Worm (Caenorhabditis elegans): ENCODE data around the gene T10H10.2.

The T10H10.2 gene

DNA sequence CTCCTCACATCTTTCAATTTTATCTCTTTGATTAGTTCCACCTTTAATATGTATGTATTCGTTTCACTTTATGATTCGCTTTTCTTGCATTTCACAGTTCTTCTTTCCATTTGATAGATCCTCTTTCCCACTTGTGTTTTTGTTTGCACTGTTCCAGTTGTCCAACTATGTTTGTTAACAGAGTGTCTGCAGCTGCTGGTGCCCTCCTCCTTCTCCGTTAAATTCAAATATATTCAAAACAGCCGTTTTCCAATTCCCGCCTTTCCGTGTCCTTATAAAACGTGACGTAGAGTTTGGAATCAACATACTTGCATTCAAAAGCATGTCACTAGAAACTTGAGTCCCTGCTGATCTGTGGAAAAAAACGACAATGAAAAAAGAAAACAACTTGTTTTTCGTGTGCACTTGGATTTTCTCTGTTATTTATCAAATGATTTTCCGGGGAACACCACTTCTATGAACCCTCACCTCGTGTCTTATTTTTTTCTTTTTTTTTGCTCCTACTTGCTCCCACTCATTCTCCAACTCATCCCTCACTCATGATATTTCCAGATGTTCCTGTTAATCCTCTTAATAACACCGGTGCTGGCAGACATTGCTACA is at the start of gene T10H10.2:
T10H10.2 (plus strand) TSS at position 553 of the 603 bp plus-strand sequence.
- TF ChIP-seq fax-1 (tag; optimal IDR thresholded peaks at IDR 0.05) = no peak
- no peak for TF ChIP-seq ceh-34 (tag; optimal IDR thresholded peaks at IDR 0.05)
- no peak for TF ChIP-seq pros-1 (tag; optimal IDR thresholded peaks at IDR 0.05)
- no peak for TF ChIP-seq ceh-31 (tag; optimal IDR thresholded peaks at IDR 0.05)

DNA sequence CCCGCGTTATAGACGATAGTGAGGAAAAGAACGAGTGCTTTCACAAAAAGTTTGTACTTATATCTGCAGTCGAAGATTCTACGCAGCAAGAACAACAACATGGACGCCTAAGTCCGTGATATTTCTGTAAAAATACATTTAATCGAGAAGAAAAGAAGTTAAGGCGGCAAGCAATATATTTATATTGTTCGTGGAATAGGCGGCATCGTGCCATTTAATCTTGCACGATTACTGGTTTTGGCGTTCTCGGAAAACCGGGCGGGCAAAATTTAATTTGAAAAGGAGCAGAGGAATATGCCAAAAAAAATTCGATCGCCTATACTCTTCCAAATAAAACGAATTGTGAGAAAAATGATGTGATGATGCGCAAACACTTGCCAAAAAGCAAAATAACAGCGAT is 47.6 kb upstream of the T10H10.2 start, which contains the start of gene AH9.1:
AH9.1 (minus strand) TSS at position 101 of the 400 bp plus-strand sequence.
- no peak for TF ChIP-seq C38D4.7 (GFP tag; optimal IDR thresholded peaks at IDR 0.05)

DNA sequence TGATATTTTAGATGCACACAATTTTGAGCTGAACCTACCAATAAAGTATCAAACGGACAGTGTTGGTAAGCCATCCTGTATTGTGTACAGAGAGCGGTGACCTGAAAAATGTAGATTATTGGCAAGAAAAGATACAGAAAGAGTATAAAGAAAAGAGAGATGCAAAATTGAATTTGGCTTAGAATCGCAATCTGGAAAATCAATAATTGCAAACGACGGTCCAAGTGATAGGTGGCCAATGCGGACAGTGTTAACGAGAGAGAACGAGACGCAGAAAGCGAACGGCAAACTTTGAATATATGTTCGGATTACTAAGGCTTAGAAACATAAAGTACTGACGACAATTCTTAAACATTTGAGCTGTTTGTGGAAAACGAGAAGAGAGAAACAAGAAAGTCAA is 36.5 kb upstream of the T10H10.2 start, which contains the start of gene crn-4:
crn-4 (minus strand) TSS at position 101 of the 400 bp plus-strand sequence.
- no peak for TF ChIP-seq mec-3 (tag; optimal IDR thresholded peaks at IDR 0.05; ENCODE audit: borderline replicate concordance)
- TF ChIP-seq ceh-22 (tag; optimal IDR thresholded peaks at IDR 0.05) = no peak
- TF ChIP-seq ahr-1 (tag; optimal IDR thresholded peaks at IDR 0.05) = no peak
- no peak for TF ChIP-seq ceh-24 (tag; optimal IDR thresholded peaks at IDR 0.05)
- TF ChIP-seq ceh-19 (GFP tag; optimal IDR thresholded peaks at IDR 0.05) = no peak
- no peak for TF ChIP-seq fkh-6 (tag; optimal IDR thresholded peaks at IDR 0.05)
- TF ChIP-seq hlh-8 (tag; optimal IDR thresholded peaks at IDR 0.05) = no peak
- no peak for TF ChIP-seq ets-4 (tag; optimal IDR thresholded peaks at IDR 0.05)
- TF ChIP-seq F13H6.1 (tag; optimal IDR thresholded peaks at IDR 0.05) = no peak

DNA sequence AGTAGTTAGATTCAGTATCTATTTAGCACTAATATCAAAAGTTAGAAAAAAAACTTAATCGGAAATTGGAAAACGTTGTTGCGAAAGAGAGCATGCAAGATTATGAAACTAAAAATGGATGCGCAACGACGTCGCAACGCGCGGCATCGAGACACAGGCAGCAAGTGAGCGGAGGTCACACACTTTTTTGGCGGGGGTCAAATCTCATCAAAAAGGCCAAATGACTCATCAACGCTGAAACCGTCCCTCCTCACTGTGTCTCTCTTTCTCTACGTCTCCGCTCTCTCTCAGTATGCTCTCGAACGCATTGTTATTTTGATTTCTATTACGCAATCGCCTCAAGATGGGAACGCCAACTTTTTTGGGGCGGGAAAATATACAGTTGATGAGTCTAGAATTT is 36.1 kb upstream of the T10H10.2 start:
- no peak for TF ChIP-seq ama-1 (optimal IDR thresholded peaks at IDR 0.05)
- TF ChIP-seq elt-2 (tag; optimal IDR thresholded peaks at IDR 0.05) = peak; percentile 4

DNA sequence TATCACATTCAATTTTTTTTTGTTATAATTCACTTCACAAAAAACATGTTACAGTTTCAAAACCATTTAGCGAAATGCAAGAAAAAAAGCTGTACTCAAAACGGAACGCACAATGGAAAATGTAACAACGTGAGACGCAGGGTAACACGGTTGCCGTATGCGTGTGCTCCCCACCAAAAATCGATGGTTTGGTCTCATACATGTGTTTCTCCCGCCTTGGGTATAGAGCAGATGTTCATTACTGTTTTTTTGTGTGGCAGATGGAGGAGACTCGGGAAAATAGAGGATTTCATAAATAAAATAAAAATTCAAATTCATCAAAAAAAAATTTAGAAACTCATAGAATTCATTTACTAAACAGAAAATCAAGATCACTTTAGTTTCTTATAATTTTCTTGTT is 33.5 kb upstream of the T10H10.2 start, which contains the start of gene AH9.3:
AH9.3 (minus strand) TSS at position 101 of the 400 bp plus-strand sequence.
- TF ChIP-seq ceh-48 (tag; optimal IDR thresholded peaks at IDR 0.05) (peak; percentile 32), lin-11 (tag; optimal IDR thresholded peaks at IDR 0.05) (no peak)

DNA sequence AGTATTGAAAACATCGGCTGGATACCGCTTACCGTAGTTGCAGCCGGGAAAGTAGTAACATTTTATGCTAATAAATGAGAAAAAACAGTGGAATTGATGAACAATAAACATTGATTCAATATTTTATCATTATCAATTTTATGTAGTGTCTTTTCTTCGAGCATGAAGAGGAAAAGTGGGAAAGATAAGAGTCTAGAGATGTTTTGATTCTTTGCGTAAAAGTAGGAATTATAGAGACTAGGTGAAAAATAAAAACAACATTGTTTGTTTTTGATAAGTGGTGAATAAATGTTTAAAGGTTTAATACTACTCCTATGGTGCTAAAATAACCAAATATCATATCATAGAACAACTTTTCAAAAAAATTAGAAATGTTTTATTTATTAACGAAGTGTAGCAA is 32.1 kb upstream of the T10H10.2 start:
- TF ChIP-seq ceh-48 (tag; optimal IDR thresholded peaks at IDR 0.05) (no peak), ceh-9 (tag; optimal IDR thresholded peaks at IDR 0.05) (no peak), che-1 (tag; optimal IDR thresholded peaks at IDR 0.05) (no peak), pax-1 (tag; optimal IDR thresholded peaks at IDR 0.05) (no peak), K09A11.1 (tag; optimal IDR thresholded peaks at IDR 0.05; ENCODE audit: insufficient read depth) (no peak), fax-1 (tag; optimal IDR thresholded peaks at IDR 0.05) (no peak), C38D4.7 (GFP tag; optimal IDR thresholded peaks at IDR 0.05) (no peak), pqm-1 (tag; optimal IDR thresholded peaks at IDR 0.05) (no peak), syd-9 (tag; optimal IDR thresholded peaks at IDR 0.05) (no peak), npax-4 (tag; optimal IDR thresholded peaks at IDR 0.05) (no peak), C08G9.2 (tag; optimal IDR thresholded peaks at IDR 0.05) (no peak), pat-9 (tag; optimal IDR thresholded peaks at IDR 0.05) (no peak), ceh-34 (tag; optimal IDR thresholded peaks at IDR 0.05) (no peak), tbx-2 (tag; optimal IDR thresholded peaks at IDR 0.05) (no peak), Y22D7AL.16 (tag; optimal IDR thresholded peaks at IDR 0.05) (no peak), tbx-7 (tag; optimal IDR thresholded peaks at IDR 0.05) (no peak), ceh-45 (GFP tag; IDR thresholded peaks at IDR 0.05) (no peak), nhr-232 (tag; optimal IDR thresholded peaks at IDR 0.05) (no peak), madf-2 (tag; optimal IDR thresholded peaks at IDR 0.05) (no peak)
